Worm (Caenorhabditis elegans) whole organism, L4 larva: ENCODE data around the gene swp-1.

Source experiments
- ZK546.5 ChIP-seq, 2 experiments: sonication (generic microtip); optimal IDR thresholded peaks; 2 replicates each; lab custom pipeline; 2017; ENCODE audit warnings: missing biosample characterization in 2 of 2, missing genetic modification characterization in 2 of 2
- aly-2 ChIP-seq: sonication (generic microtip); optimal IDR thresholded peaks from 2 replicates; lab custom pipeline; 2018; ENCODE audit warnings: missing biosample characterization, missing genetic modification characterization
- dpl-1 ChIP-seq: fragments of 150-350 bp; optimal IDR thresholded peaks from 2 replicates; lab custom pipeline; 2014; ENCODE audit warnings: missing biosample characterization, missing genetic modification reagents, missing genetic modification characterization
- egl-43 ChIP-seq: fragments of 200-800 bp; sonication (Bioruptor generic); IDR thresholded peaks from 2 replicates; pipeline ENCODE4 v1.3.6; 2022; ENCODE audit warnings: missing genetic modification reagents, missing genetic modification characterization, missing compliant biosample characterization
- fkh-10 ChIP-seq: fragments of 150-350 bp; optimal IDR thresholded peaks from 2 replicates; lab custom pipeline; 2014; ENCODE audit warnings: missing biosample characterization, missing genetic modification reagents, missing genetic modification characterization
- hmg-1.1 ChIP-seq: fragments of 200-800 bp; sonication (Bioruptor generic); IDR thresholded peaks from 2 replicates; pipeline ENCODE4 v1.3.6; 2022; ENCODE audit warnings: missing genetic modification reagents, missing genetic modification characterization, missing compliant biosample characterization
- lin-15B ChIP-seq: fragments of 150-350 bp; sonication (generic microtip); optimal IDR thresholded peaks from 3 replicates; lab custom pipeline; 2014; ENCODE audit warnings: missing biosample characterization, missing genetic modification characterization
- mep-1 ChIP-seq: fragments of 150-350 bp; sonication (generic microtip); optimal IDR thresholded peaks from 3 replicates; lab custom pipeline; 2014; ENCODE audit warnings: missing biosample characterization, missing genetic modification characterization
- nhr-237 ChIP-seq: sonication (generic microtip); optimal IDR thresholded peaks from 2 replicates; lab custom pipeline; 2017; ENCODE audit warnings: missing biosample characterization, missing genetic modification characterization
- nhr-76 ChIP-seq: fragments of 150-350 bp; optimal IDR thresholded peaks from 2 replicates; lab custom pipeline; 2014; ENCODE audit warnings: missing biosample characterization, missing genetic modification characterization
- ztf-11 ChIP-seq: fragments of 150-350 bp; optimal IDR thresholded peaks from 2 replicates; lab custom pipeline; 2014; ENCODE audit warnings: missing biosample characterization, missing genetic modification characterization
- ztf-7 ChIP-seq: fragments of 150-350 bp; optimal IDR thresholded peaks from 2 replicates; lab custom pipeline; 2014; ENCODE audit warnings: missing biosample characterization, missing genetic modification characterization

DNA sequence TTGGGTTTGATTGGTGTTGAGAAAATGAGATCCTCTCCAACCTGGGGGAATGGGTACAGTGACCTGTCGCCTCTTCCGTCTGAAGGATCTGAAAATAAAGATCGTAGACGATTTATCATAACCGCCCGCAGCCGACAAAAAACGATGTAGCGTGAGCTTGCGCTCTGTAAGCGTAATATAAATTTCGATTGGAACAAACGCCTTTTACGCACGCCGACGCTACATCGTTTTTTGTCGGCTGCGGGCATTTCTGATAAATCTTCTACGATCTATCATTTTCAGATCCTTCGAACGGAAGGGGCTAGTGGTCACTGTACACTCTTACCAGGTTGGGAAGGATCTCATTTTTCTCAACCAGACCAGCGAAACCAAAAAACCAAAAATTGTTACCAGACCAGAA is 43.0 kb upstream of the swp-1 start:
- TF ChIP-seq fkh-10 (GFP tag; lab: Kevin White, UChicago) (no peak), ztf-11 (tag; lab: Kevin White, UChicago) (no peak), dpl-1 (GFP tag; lab: Kevin White, UChicago) (no peak), nhr-76 (tag; lab: Kevin White, UChicago) (no peak), nhr-237 (tag; lab: Kevin White, UChicago) (no peak), egl-43 (no peak), hmg-1.1 (GFP tag; lab: Robert Waterston, UW) (no peak), lin-15B (tag; lab: Kevin White, UChicago) (no peak), ZK546.5 (tag; optimal IDR thresholded peaks at IDR 0.05; lab: Kevin White, UChicago) (no peak), aly-2 (tag; lab: Kevin White, UChicago) (no peak), ztf-7 (tag; lab: Kevin White, UChicago) (no peak), mep-1 (tag; lab: Kevin White, UChicago) (no peak)
